Fruit fly (Drosophila melanogaster): ENCODE data around the gene Sf3a1.

The Sf3a1 gene

DNA sequence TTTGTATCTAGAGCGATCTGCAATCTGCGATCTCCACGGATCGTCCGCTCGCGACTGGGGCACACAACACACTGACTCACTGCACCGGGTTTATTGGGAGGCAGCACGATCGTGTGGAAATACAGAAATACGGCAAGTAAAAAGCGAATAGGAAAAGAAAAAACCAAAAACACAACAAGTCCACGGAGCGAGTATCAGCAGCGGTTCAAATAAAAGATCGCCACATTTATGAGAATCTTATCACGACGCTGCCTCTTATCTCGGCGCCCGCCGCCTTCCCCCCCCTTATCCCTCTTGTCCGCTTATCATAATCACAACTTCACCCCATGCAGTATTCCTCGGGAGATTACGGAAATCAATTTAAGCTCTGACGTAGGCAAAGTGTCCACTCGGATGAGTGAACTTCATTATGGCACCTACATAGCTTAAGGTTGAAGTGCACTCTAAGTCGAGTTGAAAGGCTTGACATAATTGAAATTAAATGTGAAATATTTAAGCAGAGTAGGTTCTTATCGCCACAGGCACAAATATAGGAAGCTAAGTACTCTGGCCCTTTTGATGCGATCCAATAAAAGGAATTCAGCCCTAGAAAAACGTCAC lies 19.9 kb downstream of the Sf3a1 start, which contains the start of gene AhcyL2 (continued):
- TF ChIP-seq Dbx (GFP tag; IDR thresholded peaks at IDR 0.05) = no peak
- TF ChIP-seq sens (GFP tag) = no peak
- no peak for TF ChIP-seq CG1602 (GFP tag; optimal IDR thresholded peaks at IDR 0.05)
- no peak for TF ChIP-seq CG10431 (GFP tag; optimal IDR thresholded peaks at IDR 0.05)
- TF ChIP-seq CG3163 (GFP tag; optimal IDR thresholded peaks at IDR 0.05) = no peak
- TF ChIP-seq CG17568 (GFP tag; optimal IDR thresholded peaks at IDR 0.05) = peak; percentile 16
- no peak for TF ChIP-seq CG6689 (GFP tag; IDR thresholded peaks at IDR 0.05)
- TF ChIP-seq btn (GFP tag; optimal IDR thresholded peaks at IDR 0.05) = no peak
- peak; percentile 47 for TF ChIP-seq Med (GFP tag)
- TF ChIP-seq CG1024 (GFP tag; IDR thresholded peaks at IDR 0.05) = no peak
- TF ChIP-seq NfI (GFP tag; optimal IDR thresholded peaks at IDR 0.05) = no peak
- no peak for TF ChIP-seq tio (GFP tag; optimal IDR thresholded peaks at IDR 0.05)
- no peak for TF ChIP-seq org-1 (GFP tag; optimal IDR thresholded peaks at IDR 0.05)
- TF ChIP-seq sima (GFP tag; optimal IDR thresholded peaks at IDR 0.05) = no peak
- TF ChIP-seq caup (GFP tag; optimal IDR thresholded peaks at IDR 0.05; ENCODE audit: severe bottlenecking) = no peak
- TF ChIP-seq cad (GFP tag; optimal IDR thresholded peaks at IDR 0.05) = no peak
- 0 out of 3 replicates have a peak, but pooled peaks have one; percentile 47 for TF ChIP-seq CG2199 (GFP tag; IDR thresholded peaks at IDR 0.05)
- TF ChIP-seq TFAM (GFP tag; optimal IDR thresholded peaks at IDR 0.05) = no peak
- no peak for TF ChIP-seq CG32772 (GFP tag; IDR thresholded peaks at IDR 0.05)
- no peak for TF ChIP-seq stc (GFP tag; IDR thresholded peaks at IDR 0.05)
- no peak for TF ChIP-seq Rfx (GFP tag; IDR thresholded peaks at IDR 0.05)
- TF ChIP-seq wor (GFP tag; IDR thresholded peaks at IDR 0.05) = no peak
- no peak for TF ChIP-seq CG9727 (GFP tag; optimal IDR thresholded peaks at IDR 0.05)
- TF ChIP-seq exex (tag; optimal IDR thresholded peaks at IDR 0.05) = peak; percentile 98
- no peak for TF ChIP-seq MESR4 (GFP tag; optimal IDR thresholded peaks at IDR 0.05)
- no peak for TF ChIP-seq hbn (GFP tag; IDR thresholded peaks at IDR 0.05; ENCODE audit: partially characterized antibody)
- TF ChIP-seq CG2712 (tag; optimal IDR thresholded peaks at IDR 0.05) = no peak
- no peak for TF ChIP-seq CG5953 (GFP tag; IDR thresholded peaks at IDR 0.05)
- TF ChIP-seq Chrac-16 (GFP tag; optimal IDR thresholded peaks at IDR 0.05) = no peak
- no peak for TF ChIP-seq CG31365 (tag; optimal IDR thresholded peaks at IDR 0.05)
- no peak for TF ChIP-seq pfk (GFP tag; optimal IDR thresholded peaks at IDR 0.05)
- peak; percentile 96 for TF ChIP-seq sug (tag; optimal IDR thresholded peaks at IDR 0.05)
- TF ChIP-seq chm (GFP tag; IDR thresholded peaks at IDR 0.05) = no peak
- TF ChIP-seq CG2129 (GFP tag; IDR thresholded peaks at IDR 0.05; ENCODE audit: partially characterized antibody) = no peak
- no peak for TF ChIP-seq trh (GFP tag; optimal IDR thresholded peaks at IDR 0.05)
- TF ChIP-seq CG10565 (GFP tag; optimal IDR thresholded peaks at IDR 0.05) = no peak
- TF ChIP-seq ci (GFP tag; IDR thresholded peaks at IDR 0.05) = no peak; the same call in 2 of the 3 replicates
- TF ChIP-seq GATAe (GFP tag; conservative IDR thresholded peaks at IDR 0.05) = peak; percentile 100
- TF ChIP-seq tin (GFP tag; optimal IDR thresholded peaks at IDR 0.05) = no peak
- TF ChIP-seq CG4360 (GFP tag; IDR thresholded peaks at IDR 0.05) = no peak
- no peak for TF ChIP-seq Neu2 (GFP tag; optimal IDR thresholded peaks at IDR 0.05; ENCODE audit: borderline replicate concordance)
- no peak for TF ChIP-seq yki (optimal IDR thresholded peaks at IDR 0.05)
- no peak for TF ChIP-seq tgo (GFP tag; IDR thresholded peaks at IDR 0.05)
- 0 out of 3 replicates have a peak, but pooled peaks have one; percentile 14 for TF ChIP-seq CG34422 (GFP tag; IDR thresholded peaks at IDR 0.05)
- TF ChIP-seq Sry-β (GFP tag; optimal IDR thresholded peaks at IDR 0.05) = no peak
- TF ChIP-seq CG13123 (GFP tag; optimal IDR thresholded peaks at IDR 0.05) = no peak
- no peak for TF ChIP-seq bsh (GFP tag; optimal IDR thresholded peaks at IDR 0.05)
- TF ChIP-seq PHDP (tag; optimal IDR thresholded peaks at IDR 0.05) = no peak
- TF ChIP-seq CG1603 (tag; optimal IDR thresholded peaks at IDR 0.05) = no peak
- peak in 1 of 2 experiments; percentile 27 for TF ChIP-seq eve (GFP tag; optimal IDR thresholded peaks at IDR 0.05)
- no peak for TF ChIP-seq CG15011 (GFP tag; optimal IDR thresholded peaks at IDR 0.05)
- peak; percentile 18 for TF ChIP-seq CG12071 (GFP tag; optimal IDR thresholded peaks at IDR 0.05)
